Worm (Caenorhabditis elegans) whole organism, young adult: Measurements from ENCODE around the gene Y105C5B.19.

Source experiments
- B0019.2 ChIP-seq: fragments of 200-800 bp; sonication (Bioruptor generic); conservative IDR thresholded peaks from 2 replicates; pipeline ENCODE4 v1.3.6; 2022; ENCODE audit warnings: missing genetic modification reagents, missing genetic modification characterization, missing compliant biosample characterization
- B0035.1 ChIP-seq: sonication (generic microtip); optimal IDR thresholded peaks from 2 replicates; lab custom pipeline; 2016; ENCODE audit warnings: missing genetic modification characterization, mild to moderate bottlenecking, missing compliant biosample characterization, missing genotype, missing genetic modification reagents
- B0336.3 ChIP-seq: fragments of 200-800 bp; sonication (Bioruptor generic); IDR thresholded peaks from 2 replicates; pipeline ENCODE4 v1.3.6; 2022; ENCODE audit warnings: missing genetic modification characterization, missing compliant biosample characterization
- C17E4.6 ChIP-seq: fragments of 200-800 bp; sonication (Bioruptor generic); IDR thresholded peaks from 2 replicates; pipeline ENCODE4 v1.3.6; 2022; ENCODE audit warnings: missing genetic modification reagents, missing genetic modification characterization, missing compliant biosample characterization
- T26A5.8 ChIP-seq: sonication (generic microtip); optimal IDR thresholded peaks from 2 replicates; lab custom pipeline; 2016; ENCODE audit warnings: missing genetic modification characterization, missing compliant biosample characterization
- Y53F4B.3 ChIP-seq: fragments of 200-800 bp; sonication (Bioruptor generic); IDR thresholded peaks from 2 replicates; pipeline ENCODE4 v1.3.6; 2022; ENCODE audit warnings: missing genetic modification reagents, missing genetic modification characterization, missing compliant biosample characterization
- Y79H2A.3 ChIP-seq: fragments of 200-800 bp; sonication (Bioruptor generic); conservative IDR thresholded peaks from 2 replicates; pipeline ENCODE4 v1.3.6; 2022; ENCODE audit warnings: missing genetic modification reagents, missing genetic modification characterization, missing compliant biosample characterization
- Y95B8A.8 ChIP-seq: fragments of 200-800 bp; sonication (Bioruptor generic); IDR thresholded peaks from 2 replicates; pipeline ENCODE4 v1.3.6; 2022; ENCODE audit warnings: missing genetic modification reagents, missing genetic modification characterization, missing compliant biosample characterization
- aptf-2 ChIP-seq: fragments of 200-800 bp; sonication (Bioruptor generic); conservative IDR thresholded peaks from 2 replicates; pipeline ENCODE4 v1.3.6; 2022; ENCODE audit warnings: missing genetic modification reagents, missing genetic modification characterization, missing compliant biosample characterization
- attf-3 ChIP-seq: fragments of 200-800 bp; sonication (Bioruptor generic); conservative IDR thresholded peaks from 2 replicates; pipeline ENCODE4 v1.3.6; 2022; ENCODE audit warnings: missing genetic modification reagents, missing genetic modification characterization, missing compliant biosample characterization
- attf-5 ChIP-seq: fragments of 200-800 bp; sonication (Bioruptor generic); optimal IDR thresholded peaks from 2 replicates; lab custom pipeline; 2018; ENCODE audit warnings: mild to moderate bottlenecking, missing genetic modification characterization, missing compliant biosample characterization
- ccch-3 ChIP-seq: fragments of 200-800 bp; sonication (Bioruptor generic); optimal IDR thresholded peaks from 2 replicates; lab custom pipeline; 2018; ENCODE audit warnings: mild to moderate bottlenecking, missing genetic modification characterization, missing compliant biosample characterization
- ceh-100 ChIP-seq: fragments of 200-800 bp; sonication (Bioruptor generic); IDR thresholded peaks from 2 replicates; pipeline ENCODE4 v1.3.6; 2022; ENCODE audit warnings: missing genetic modification reagents, missing genetic modification characterization, missing compliant biosample characterization
- ceh-40 ChIP-seq: fragments of 200-800 bp; sonication (Bioruptor generic); IDR thresholded peaks from 2 replicates; pipeline ENCODE4 v1.3.6; 2022; ENCODE audit warnings: missing genetic modification characterization, missing compliant biosample characterization
- ceh-79 ChIP-seq: sonication (generic microtip); optimal IDR thresholded peaks from 2 replicates; lab custom pipeline; 2017; ENCODE audit warnings: mild to moderate bottlenecking, missing genetic modification characterization, missing compliant biosample characterization
- die-1 ChIP-seq: sonication (generic microtip); optimal IDR thresholded peaks from 2 replicates; lab custom pipeline; 2016; ENCODE audit warnings: missing genotype, mild to moderate bottlenecking, missing genetic modification characterization, missing compliant biosample characterization
- dpff-1 ChIP-seq: sonication (generic microtip); optimal IDR thresholded peaks from 2 replicates; lab custom pipeline; 2017; ENCODE audit warnings: mild to moderate bottlenecking, missing genetic modification characterization, missing compliant biosample characterization
- dpl-1 ChIP-seq: fragments of 150-350 bp; optimal IDR thresholded peaks from 2 replicates; lab custom pipeline; 2014; ENCODE audit warnings: missing biosample characterization, missing genetic modification reagents, missing genetic modification characterization
- efl-1 ChIP-seq: fragments of 150-350 bp; optimal IDR thresholded peaks from 2 replicates; lab custom pipeline; 2014; ENCODE audit warnings: missing biosample characterization, missing genetic modification reagents, missing genetic modification characterization
- egl-44 ChIP-seq: fragments of 200-800 bp; sonication (Bioruptor generic); IDR thresholded peaks from 2 replicates; pipeline ENCODE4 v1.3.6; 2022; ENCODE audit warnings: missing genetic modification reagents, missing genetic modification characterization, missing compliant biosample characterization
- egrh-3 ChIP-seq: fragments of 200-800 bp; sonication (Bioruptor generic); IDR thresholded peaks from 2 replicates; pipeline ENCODE4 v1.3.6; 2022; ENCODE audit warnings: missing genetic modification reagents, missing genetic modification characterization, missing compliant biosample characterization
- ekl-4 ChIP-seq: fragments of 200-800 bp; sonication (Bioruptor generic); IDR thresholded peaks from 2 replicates; pipeline ENCODE4 v1.3.6; 2022; ENCODE audit warnings: missing genetic modification reagents, missing genetic modification characterization, missing compliant biosample characterization
- ets-4 ChIP-seq: fragments of 200-800 bp; sonication (Bioruptor generic); optimal IDR thresholded peaks from 2 replicates; lab custom pipeline; 2018; ENCODE audit warnings: mild to moderate bottlenecking, missing genetic modification characterization, missing compliant biosample characterization
- fkh-3 ChIP-seq: sonication (generic microtip); optimal IDR thresholded peaks from 2 replicates; lab custom pipeline; 2016; ENCODE audit warnings: mild to moderate bottlenecking, missing genetic modification characterization, missing compliant biosample characterization
- hlh-26 ChIP-seq: fragments of 200-800 bp; sonication (Bioruptor generic); conservative IDR thresholded peaks from 2 replicates; pipeline ENCODE4 v1.3.6; 2022; ENCODE audit warnings: missing genetic modification reagents, missing genetic modification characterization, missing compliant biosample characterization
- hmg-1.2 ChIP-seq: fragments of 200-800 bp; sonication (Bioruptor generic); IDR thresholded peaks from 2 replicates; pipeline ENCODE4 v1.3.6; 2022; ENCODE audit warnings: missing genetic modification reagents, missing genetic modification characterization, missing compliant biosample characterization
- hmg-20 ChIP-seq: fragments of 200-800 bp; sonication (Bioruptor generic); IDR thresholded peaks from 2 replicates; pipeline ENCODE4 v1.3.6; 2022; ENCODE audit warnings: missing genetic modification reagents, missing genetic modification characterization, missing compliant biosample characterization
- hsf-1 ChIP-seq: fragments of 200-800 bp; sonication (Bioruptor generic); IDR thresholded peaks from 2 replicates; pipeline ENCODE4 v1.3.6; 2022; ENCODE audit warnings: missing genetic modification reagents, missing genetic modification characterization, missing compliant biosample characterization
- lag-1 ChIP-seq: fragments of 200-800 bp; sonication (Bioruptor generic); IDR thresholded peaks from 2 replicates; pipeline ENCODE4 v1.3.6; 2022; ENCODE audit warnings: missing genetic modification reagents, missing genetic modification characterization, missing compliant biosample characterization
- let-607 ChIP-seq, 2 experiments: fragments of 200-800 bp in 1 of 2; sonication (Bioruptor generic) in 1 of 2; sonication (generic microtip) in 1 of 2; optimal IDR thresholded peaks; 2 replicates each; lab custom pipeline; 2016 to 2018; ENCODE audit warnings: mild to moderate bottlenecking in 2 of 2, missing compliant biosample characterization in 2 of 2, missing genetic modification characterization in 2 of 2, moderate library complexity in 2 of 2, missing genotype in 1 of 2
- madf-3 ChIP-seq: fragments of 200-800 bp; sonication (Bioruptor generic); IDR thresholded peaks from 2 replicates; pipeline ENCODE4 v1.3.6; 2022; ENCODE audit warnings: missing genetic modification reagents, missing genetic modification characterization, missing compliant biosample characterization
- madf-6 ChIP-seq: fragments of 200-800 bp; sonication (Bioruptor generic); IDR thresholded peaks from 2 replicates; pipeline ENCODE4 v1.3.6; 2022; ENCODE audit warnings: missing genetic modification reagents, missing genetic modification characterization, missing compliant biosample characterization
- mcd-1 ChIP-seq: fragments of 200-800 bp; sonication (Bioruptor generic); IDR thresholded peaks from 2 replicates; pipeline ENCODE4 v1.3.6; 2022; ENCODE audit warnings: missing genetic modification reagents, missing genetic modification characterization, missing compliant biosample characterization
- mes-4 ChIP-seq: sonication (generic microtip); optimal IDR thresholded peaks from 2 replicates; lab custom pipeline; 2016; ENCODE audit warnings: missing genotype, missing genetic modification characterization, missing compliant biosample characterization
- nhr-120 ChIP-seq: fragments of 200-800 bp; sonication (Bioruptor generic); IDR thresholded peaks from 2 replicates; pipeline ENCODE4 v1.3.6; 2022; ENCODE audit warnings: missing genetic modification characterization, missing compliant biosample characterization
- nhr-179 ChIP-seq: sonication (generic microtip); optimal IDR thresholded peaks from 2 replicates; lab custom pipeline; 2016; ENCODE audit warnings: mild to moderate bottlenecking, missing genetic modification characterization, missing compliant biosample characterization
- nhr-27 ChIP-seq: fragments of 200-800 bp; sonication (Bioruptor generic); optimal IDR thresholded peaks from 2 replicates; lab custom pipeline; 2018; ENCODE audit warnings: mild to moderate bottlenecking, missing genetic modification characterization, moderate library complexity, missing compliant biosample characterization
- nhr-80 ChIP-seq: sonication (generic microtip); optimal IDR thresholded peaks from 2 replicates; lab custom pipeline; 2016; ENCODE audit warnings: missing genetic modification characterization, missing compliant biosample characterization
- nhr-90 ChIP-seq: sonication (generic microtip); optimal IDR thresholded peaks from 2 replicates; lab custom pipeline; 2016; ENCODE audit warnings: missing genotype, mild to moderate bottlenecking, missing genetic modification characterization, missing compliant biosample characterization
- pbrm-1 ChIP-seq: fragments of 200-800 bp; sonication (Bioruptor generic); IDR thresholded peaks from 2 replicates; pipeline ENCODE4 v1.3.6; 2022; ENCODE audit warnings: missing genetic modification reagents, missing genetic modification characterization, missing compliant biosample characterization
- sdz-38 ChIP-seq: sonication (generic microtip); optimal IDR thresholded peaks from 2 replicates; lab custom pipeline; 2016; ENCODE audit warnings: missing genotype, missing genetic modification characterization, missing compliant biosample characterization
- snpc-1.1 ChIP-seq: sonication (generic microtip); optimal IDR thresholded peaks from 2 replicates; lab custom pipeline; 2017; ENCODE audit warnings: missing genetic modification characterization, mild to moderate bottlenecking, missing compliant biosample characterization, antibody characterized with exemption, moderate library complexity, missing genotype, missing genetic modification reagents; ENCODE audit not compliant: insufficient read depth
- snpc-1.3 ChIP-seq: sonication (generic microtip); optimal IDR thresholded peaks from 2 replicates; lab custom pipeline; 2017; ENCODE audit warnings: missing genetic modification characterization, mild to moderate bottlenecking, missing compliant biosample characterization, antibody characterized with exemption, moderate library complexity, missing genotype, missing genetic modification reagents; ENCODE audit not compliant: insufficient read depth
- snpc-3.4 ChIP-seq: sonication (generic microtip); optimal IDR thresholded peaks from 2 replicates; lab custom pipeline; 2017; ENCODE audit warnings: missing genetic modification characterization, mild to moderate bottlenecking, missing compliant biosample characterization, antibody characterized with exemption, moderate library complexity, missing genotype, missing genetic modification reagents
- somi-1 ChIP-seq: fragments of 200-800 bp; sonication (Bioruptor generic); optimal IDR thresholded peaks from 2 replicates; lab custom pipeline; 2018; ENCODE audit warnings: mild to moderate bottlenecking, missing genetic modification characterization, missing compliant biosample characterization
- tbx-9 ChIP-seq: sonication (generic microtip); optimal IDR thresholded peaks from 2 replicates; lab custom pipeline; 2016; ENCODE audit warnings: borderline replicate concordance, missing genetic modification characterization, inconsistent platforms, missing compliant biosample characterization
- tlf-1 ChIP-seq: fragments of 200-800 bp; sonication (Bioruptor generic); optimal IDR thresholded peaks from 2 replicates; lab custom pipeline; 2018; ENCODE audit warnings: mild to moderate bottlenecking, missing genetic modification characterization, missing compliant biosample characterization
- unc-62 ChIP-seq: fragments of 150-350 bp; optimal IDR thresholded peaks from 2 replicates; lab custom pipeline; 2014; ENCODE audit warnings: missing biosample characterization, missing genetic modification reagents, missing genetic modification characterization
- ztf-22 ChIP-seq: fragments of 200-800 bp; sonication (Bioruptor generic); optimal IDR thresholded peaks from 2 replicates; lab custom pipeline; 2018; ENCODE audit warnings: mild to moderate bottlenecking, missing genetic modification characterization, moderate library complexity, missing compliant biosample characterization

Gene Y105C5B.19

ce11 chrIV:15931833-15932232 lies 51.9 kb downstream of the Y105C5B.19 start (continued):
- TF ChIP-seq hmg-20 (GFP tag; lab: Robert Waterston, UW): no peak
- TF ChIP-seq nhr-80 (tag; lab: Kevin White, UChicago): no peak
- no peak for TF ChIP-seq ceh-40 (GFP tag; lab: Robert Waterston, UW)
- no peak for TF ChIP-seq B0336.3
- no peak for TF ChIP-seq nhr-120 (GFP tag; lab: Robert Waterston, UW)
- no peak for TF ChIP-seq egl-44
- no peak for TF ChIP-seq Y79H2A.3 (GFP tag; lab: Robert Waterston, UW)
- TF ChIP-seq tlf-1 (GFP tag; lab: Kevin White, UChicago): peak; percentile 2
- TF ChIP-seq egrh-3 (GFP tag; lab: Robert Waterston, UW): 0 out of 2 replicates have a peak, but pooled peaks have one; percentile 7
- TF ChIP-seq let-607 (tag; optimal IDR thresholded peaks at IDR 0.05; lab: Kevin White, UChicago): peak; percentile 18 to 27
- TF ChIP-seq snpc-1.3 (tag; lab: Kevin White, UChicago): peak; percentile 68
- peak; percentile 80 for TF ChIP-seq die-1 (tag; lab: Kevin White, UChicago)
- TF ChIP-seq madf-6 (GFP tag; lab: Robert Waterston, UW): peak; percentile 43
- TF ChIP-seq hsf-1 (GFP tag; lab: Robert Waterston, UW): peak; percentile 76
- TF ChIP-seq C17E4.6 (GFP tag; lab: Robert Waterston, UW): no peak
- no peak for TF ChIP-seq dpl-1
- peak; percentile 51 for TF ChIP-seq attf-5 (GFP tag; lab: Kevin White, UChicago)
- no peak for TF ChIP-seq attf-3 (GFP tag; lab: Robert Waterston, UW)
- no peak for TF ChIP-seq dpff-1 (tag; lab: Kevin White, UChicago)
- no peak for TF ChIP-seq T26A5.8 (tag; lab: Kevin White, UChicago)
- TF ChIP-seq ekl-4 (GFP tag; lab: Robert Waterston, UW): 0 out of 2 replicates have a peak, but pooled peaks have one; percentile 46
- no peak for TF ChIP-seq efl-1 (GFP tag; lab: Kevin White, UChicago)
- peak; percentile 84 for TF ChIP-seq nhr-90 (tag; lab: Kevin White, UChicago)
- TF ChIP-seq ccch-3 (GFP tag; lab: Kevin White, UChicago): peak; percentile 34
- peak; percentile 53 for TF ChIP-seq somi-1 (GFP tag; lab: Kevin White, UChicago)
- no peak for TF ChIP-seq fkh-3
- TF ChIP-seq ceh-79 (tag; lab: Kevin White, UChicago): no peak
- no peak for TF ChIP-seq sdz-38 (tag; lab: Kevin White, UChicago)
- TF ChIP-seq mes-4: peak; percentile 69
- TF ChIP-seq nhr-27 (tag; lab: Kevin White, UChicago): no peak
- TF ChIP-seq tbx-9 (tag; lab: Kevin White, UChicago): no peak
- no peak for TF ChIP-seq nhr-179 (tag; lab: Kevin White, UChicago)
- TF ChIP-seq aptf-2 (GFP tag; lab: Robert Waterston, UW): 0 out of 2 replicates have a peak, but pooled peaks have one; percentile 47
- TF ChIP-seq snpc-3.4 (tag; lab: Kevin White, UChicago): no peak
- no peak for TF ChIP-seq Y53F4B.3 (GFP tag; lab: Robert Waterston, UW)
- TF ChIP-seq snpc-1.1: no peak
- no peak for TF ChIP-seq B0035.1 (tag; lab: Kevin White, UChicago)
- no peak for TF ChIP-seq ets-4 (GFP tag; lab: Kevin White, UChicago)
- TF ChIP-seq Y95B8A.8 (GFP tag; lab: Robert Waterston, UW): 0 out of 2 replicates have a peak, but pooled peaks have one; percentile 43
- TF ChIP-seq mcd-1 (GFP tag; lab: Robert Waterston, UW): peak; percentile 50
- TF ChIP-seq unc-62 (GFP tag; lab: Kevin White, UChicago): no peak
- TF ChIP-seq ceh-100 (GFP tag; lab: Robert Waterston, UW): no peak
- no peak for TF ChIP-seq ztf-22 (GFP tag; lab: Kevin White, UChicago)
- no peak for TF ChIP-seq hlh-26
- no peak for TF ChIP-seq lag-1
- TF ChIP-seq B0019.2 (GFP tag; lab: Robert Waterston, UW): no peak
- TF ChIP-seq pbrm-1 (GFP tag; lab: Robert Waterston, UW): peak; percentile 64
- TF ChIP-seq madf-3 (GFP tag; lab: Robert Waterston, UW): peak; percentile 58; the same call in 1 of the 2 replicates
- peak; percentile 73 for TF ChIP-seq hmg-1.2 (GFP tag; lab: Robert Waterston, UW)
